Fruit fly (Drosophila melanogaster): ENCODE results near the gene CG15579.

Gene CG15579

dm6 chrX:4323911-4324368 is 12.3 kb upstream of the CG15579 start (continued):
- no peak for TF ChIP-seq stwl (tag; optimal IDR thresholded peaks at IDR 0.05)
- TF ChIP-seq gem (tag; optimal IDR thresholded peaks at IDR 0.05): peak; percentile 83
- peak; percentile 83 for TF ChIP-seq Meics (GFP tag; optimal IDR thresholded peaks at IDR 0.05)
- TF ChIP-seq al (GFP tag; IDR thresholded peaks at IDR 0.05): peak; percentile 35; the same call in 1 of the 2 replicates
- TF ChIP-seq HmgZ (tag; optimal IDR thresholded peaks at IDR 0.05): peak; percentile 4
- TF ChIP-seq ssp (GFP tag; IDR thresholded peaks at IDR 0.05): no peak
- peak; percentile 60 for TF ChIP-seq Oli (tag; optimal IDR thresholded peaks at IDR 0.05)
- TF ChIP-seq CG8290 (GFP tag; optimal IDR thresholded peaks at IDR 0.05): no peak
- peak in 1 of 2 experiments; percentile 58 for TF ChIP-seq CG8290 (tag; optimal IDR thresholded peaks at IDR 0.05)
- no peak for TF ChIP-seq CG32772 (GFP tag; IDR thresholded peaks at IDR 0.05)
- peak; percentile 76 for TF ChIP-seq kah (GFP tag; optimal IDR thresholded peaks at IDR 0.05)
- peak; percentile 19 for TF ChIP-seq Myb (GFP tag; optimal IDR thresholded peaks at IDR 0.05)
- peak; percentile 47; the same call in 1 of the 3 replicates for TF ChIP-seq CG14050 (GFP tag; IDR thresholded peaks at IDR 0.05)
- peak; percentile 27 for TF ChIP-seq CG10267 (tag; optimal IDR thresholded peaks at IDR 0.05)
- no peak for TF ChIP-seq Opbp (GFP tag; IDR thresholded peaks at IDR 0.05; ENCODE audit: partially characterized antibody)
- no peak for TF ChIP-seq cg (GFP tag; optimal IDR thresholded peaks at IDR 0.05)
- TF ChIP-seq nmo (GFP tag; optimal IDR thresholded peaks at IDR 0.05): peak; percentile 70
- TF ChIP-seq CG2678 (tag; optimal IDR thresholded peaks at IDR 0.05): peak; percentile 81
- peak; percentile 12 for TF ChIP-seq ewg (GFP tag; optimal IDR thresholded peaks at IDR 0.05)
- peak; percentile 19 for TF ChIP-seq CG30431 (GFP tag; optimal IDR thresholded peaks at IDR 0.05)
- TF ChIP-seq CG4707 (GFP tag; optimal IDR thresholded peaks at IDR 0.05): no peak
- TF ChIP-seq insv (GFP tag; optimal IDR thresholded peaks at IDR 0.05): no peak
- peak; percentile 68 for TF ChIP-seq CoRest (tag; optimal IDR thresholded peaks at IDR 0.05)
- no peak for TF ChIP-seq CG4404 (GFP tag; IDR thresholded peaks at IDR 0.05)
- peak; percentile 2 for TF ChIP-seq CG11723 (GFP tag; optimal IDR thresholded peaks at IDR 0.05)
- peak; percentile 52 for TF ChIP-seq abd-A (tag; optimal IDR thresholded peaks at IDR 0.05)
- TF ChIP-seq CG10979 (tag; optimal IDR thresholded peaks at IDR 0.05): peak; percentile 37
- peak; percentile 42 for TF ChIP-seq CG3995 (GFP tag; optimal IDR thresholded peaks at IDR 0.05)
- TF ChIP-seq CG17568 (GFP tag; optimal IDR thresholded peaks at IDR 0.05): no peak
- TF ChIP-seq CG7372 (GFP tag; IDR thresholded peaks at IDR 0.05): peak; percentile 37; the same call in 1 of the 2 replicates
- no peak for TF ChIP-seq nerfin-1 (tag; optimal IDR thresholded peaks at IDR 0.05)
- TF ChIP-seq CG2875 (GFP tag; optimal IDR thresholded peaks at IDR 0.05): no peak
- TF ChIP-seq CG12391 (tag; optimal IDR thresholded peaks at IDR 0.05): peak; percentile 67
- TF ChIP-seq CG6272 (GFP tag; IDR thresholded peaks at IDR 0.05): peak; percentile 31
- TF ChIP-seq CG8089 (GFP tag; optimal IDR thresholded peaks at IDR 0.05): no peak
- TF ChIP-seq wek (GFP tag; optimal IDR thresholded peaks at IDR 0.05): no peak
- TF ChIP-seq YL-1 (GFP tag; optimal IDR thresholded peaks at IDR 0.05): no peak
- peak; percentile 22; the same call in 1 of the 3 replicates for TF ChIP-seq zfh1 (GFP tag; IDR thresholded peaks at IDR 0.05)
- TF ChIP-seq CG11695 (GFP tag; IDR thresholded peaks at IDR 0.05): peak; percentile 69; the same call in 2 of the 3 replicates
- TF ChIP-seq Ets65A (GFP tag): peak; percentile 93
- peak; percentile 36; the same call in 1 of the 2 replicates for TF ChIP-seq CG17328 (GFP tag; IDR thresholded peaks at IDR 0.05)
- TF ChIP-seq slou (GFP tag; optimal IDR thresholded peaks at IDR 0.05): peak; percentile 63
- peak; percentile 41 for TF ChIP-seq jumu (GFP tag; optimal IDR thresholded peaks at IDR 0.05)
- TF ChIP-seq CG6175 (GFP tag; IDR thresholded peaks at IDR 0.05): no peak; the same call in 2 of the 3 replicates
- no peak for TF ChIP-seq HmgD (GFP tag; optimal IDR thresholded peaks at IDR 0.05)
- no peak for TF ChIP-seq da (GFP tag; optimal IDR thresholded peaks at IDR 0.05)
- no peak for TF ChIP-seq CG4617 (GFP tag; optimal IDR thresholded peaks at IDR 0.05; ENCODE audit: borderline replicate concordance)
- TF ChIP-seq grn (GFP tag; optimal IDR thresholded peaks at IDR 0.05): no peak
- peak; percentile 69 for TF ChIP-seq CG18599 (GFP tag; optimal IDR thresholded peaks at IDR 0.05)
- TF ChIP-seq CG6854 (GFP tag; optimal IDR thresholded peaks at IDR 0.05): peak; percentile 29

Measured in whole organism, embryonic.